Fruit fly (Drosophila melanogaster) whole organism, wandering third instar larva: Measurements from ENCODE around the gene Npc2a.

Experiments
- Hr83 ChIP-seq: fragments of 200-300 bp; sonication (Bioruptor generic); optimal IDR thresholded peaks from 2 replicates; lab custom pipeline; 2016; ENCODE audit warnings: missing biosample characterization, mild to moderate bottlenecking, missing genetic modification characterization, moderate library complexity; ENCODE audit not compliant: poor library complexity, severe bottlenecking
- dsf ChIP-seq: sonication (Bioruptor generic); optimal IDR thresholded peaks from 2 replicates; lab custom pipeline; 2016; ENCODE audit warnings: missing biosample characterization, missing genetic modification characterization, borderline replicate concordance

- TF ChIP-seq dsf (GFP tag; lab: Kevin White, UChicago) (no peak), Hr83 (no peak)
These were observed 43.4 kb downstream of the Npc2a start for dm6 chr2L:2031522-2031921.
